Fruit fly (Drosophila melanogaster) whole organism, wandering third instar larva: ENCODE data around the gene CG16717.

Experiments used
- Abd-B ChIP-seq: fragments of >200 bp; optimal IDR thresholded peaks from 2 replicates; lab custom pipeline; 2017; ENCODE audit warnings: missing biosample characterization, missing genetic modification characterization
- CG32264 ChIP-seq: fragments of 200-800 bp; sonication (Bioruptor generic); optimal IDR thresholded peaks from 2 replicates; lab custom pipeline; 2016; ENCODE audit warnings: missing biosample characterization, missing genetic modification characterization
- CG9705 ChIP-seq: fragments of 200-800 bp; sonication (Bioruptor generic); optimal IDR thresholded peaks from 2 replicates; lab custom pipeline; 2018; ENCODE audit warnings: missing biosample characterization, mild to moderate bottlenecking, missing genetic modification characterization
- CrebA ChIP-seq: fragments of 200-800 bp; sonication (Bioruptor generic); optimal IDR thresholded peaks from 2 replicates; lab custom pipeline; 2016; ENCODE audit warnings: missing biosample characterization, mild to moderate bottlenecking, missing genetic modification characterization, borderline replicate concordance
- Dfd ChIP-seq: fragments of >200 bp; optimal IDR thresholded peaks from 2 replicates; lab custom pipeline; 2017; ENCODE audit warnings: missing biosample characterization, missing genetic modification characterization
- Dif ChIP-seq: fragments of 200-275, 200-300 bp; sonication (Bioruptor generic); optimal IDR thresholded peaks from 2 replicates; lab custom pipeline; 2018; ENCODE audit warnings: missing biosample characterization, missing genetic modification characterization; ENCODE audit not compliant: partially characterized antibody
- GATAd ChIP-seq: sonication (Bioruptor generic); optimal IDR thresholded peaks from 2 replicates; lab custom pipeline; 2016; ENCODE audit warnings: missing biosample characterization, missing genetic modification characterization
- HLH106 ChIP-seq: fragments of 200-800 bp; optimal IDR thresholded peaks from 3 replicates; lab custom pipeline; 2019; ENCODE audit warnings: missing biosample characterization, mild to moderate bottlenecking, missing genetic modification characterization, moderate library complexity
- Hr78 ChIP-seq: fragments of >200 bp; optimal IDR thresholded peaks from 2 replicates; lab custom pipeline; 2017; ENCODE audit warnings: missing biosample characterization, missing genetic modification characterization
- Hr83 ChIP-seq: fragments of 200-300 bp; sonication (Bioruptor generic); optimal IDR thresholded peaks from 2 replicates; lab custom pipeline; 2016; ENCODE audit warnings: missing biosample characterization, mild to moderate bottlenecking, missing genetic modification characterization, moderate library complexity; ENCODE audit not compliant: poor library complexity, severe bottlenecking
- Jra ChIP-seq: sonication (Bioruptor generic); optimal IDR thresholded peaks from 2 replicates; lab custom pipeline; 2016; ENCODE audit warnings: missing biosample characterization, missing genetic modification characterization
- Mio ChIP-seq: sonication (Bioruptor generic); optimal IDR thresholded peaks from 2 replicates; lab custom pipeline; 2016; ENCODE audit warnings: missing biosample characterization, missing genetic modification characterization
- Myc ChIP-seq: fragments of >200 bp; optimal IDR thresholded peaks from 2 replicates; lab custom pipeline; 2017
- N ChIP-seq: fragments of >200 bp; optimal IDR thresholded peaks from 2 replicates; lab custom pipeline; 2018; ENCODE audit warnings: missing biosample characterization, missing external identifiers, missing genetic modification characterization
- Rel ChIP-seq, 2 experiments: fragments of 200-800 bp; sonication (Bioruptor generic) in 1 of 2; optimal IDR thresholded peaks; 2 replicates in 1 of 2; 3 replicates in 1 of 2; lab custom pipeline; 2016 to 2019; ENCODE audit warnings: mild to moderate bottlenecking in 2 of 2, missing biosample characterization in 2 of 2, missing genetic modification characterization in 2 of 2, moderate library complexity in 1 of 2
- Sp1 ChIP-seq: fragments of 200-800 bp; sonication (Bioruptor generic); optimal IDR thresholded peaks from 3 replicates; lab custom pipeline; 2019; ENCODE audit warnings: missing biosample characterization, mild to moderate bottlenecking, missing genetic modification characterization, moderate library complexity
- Vsx2 ChIP-seq: fragments of 200-300, 225-300 bp; sonication (Bioruptor generic); optimal IDR thresholded peaks from 2 replicates; lab custom pipeline; 2018; ENCODE audit warnings: missing biosample characterization, missing genetic modification characterization; ENCODE audit not compliant: partially characterized antibody
- br ChIP-seq: fragments of 200-800 bp; sonication (Bioruptor generic); optimal IDR thresholded peaks from 2 replicates; lab custom pipeline; 2016; ENCODE audit warnings: missing biosample characterization, missing genetic modification characterization
- brk ChIP-seq: fragments of 200-800 bp; sonication (Bioruptor generic); optimal IDR thresholded peaks from 2 replicates; lab custom pipeline; 2016; ENCODE audit warnings: missing biosample characterization, mild to moderate bottlenecking, missing genetic modification characterization
- dl ChIP-seq, 2 experiments: fragments of 175-275, 200-275 bp in 1 of 2; fragments of 200-275 bp in 1 of 2; sonication (Bioruptor generic); optimal IDR thresholded peaks; lab custom pipeline; 2018; ENCODE audit warnings: mild to moderate bottlenecking in 2 of 2, missing biosample characterization in 2 of 2, missing genetic modification characterization in 2 of 2, moderate library complexity in 2 of 2; ENCODE audit not compliant: partially characterized antibody in 2 of 2, insufficient read depth in 1 of 2
- dmrt93B ChIP-seq: fragments of 200-800 bp; sonication (Bioruptor generic); optimal IDR thresholded peaks from 2 replicates; lab custom pipeline; 2018; ENCODE audit warnings: missing biosample characterization, mild to moderate bottlenecking, missing genetic modification characterization
- dsf ChIP-seq: sonication (Bioruptor generic); optimal IDR thresholded peaks from 2 replicates; lab custom pipeline; 2016; ENCODE audit warnings: missing biosample characterization, missing genetic modification characterization, borderline replicate concordance
- ey ChIP-seq: fragments of 200-800 bp; sonication (Bioruptor generic); optimal IDR thresholded peaks from 2 replicates; lab custom pipeline; 2016; ENCODE audit warnings: missing biosample characterization, missing genetic modification characterization
- fru ChIP-seq: fragments of 200-800 bp; sonication (Bioruptor generic); optimal IDR thresholded peaks from 3 replicates; lab custom pipeline; 2016; ENCODE audit warnings: missing biosample characterization, mild to moderate bottlenecking, missing genetic modification characterization
- h ChIP-seq: fragments of 200-800 bp; sonication (Bioruptor generic); optimal IDR thresholded peaks from 3 replicates; lab custom pipeline; 2016; ENCODE audit warnings: missing biosample characterization, mild to moderate bottlenecking, missing genetic modification characterization
- jim ChIP-seq: fragments of 175-275, 200-325 bp; sonication (Bioruptor generic); optimal IDR thresholded peaks from 2 replicates; lab custom pipeline; 2016; ENCODE audit warnings: missing biosample characterization, mild to moderate bottlenecking, missing genetic modification characterization
- psq ChIP-seq: fragments of 200-800 bp; sonication (Bioruptor generic); optimal IDR thresholded peaks from 3 replicates; lab custom pipeline; 2017; ENCODE audit warnings: missing biosample characterization, mild to moderate bottlenecking, missing genetic modification characterization, moderate library complexity
- rgr ChIP-seq: fragments of 200-800 bp; sonication (Bioruptor generic); optimal IDR thresholded peaks from 3 replicates; lab custom pipeline; 2016; ENCODE audit warnings: missing biosample characterization, mild to moderate bottlenecking, missing genetic modification characterization
- sage ChIP-seq: fragments of 200-800 bp; sonication (Bioruptor generic); optimal IDR thresholded peaks from 2 replicates; lab custom pipeline; 2016; ENCODE audit warnings: missing biosample characterization, mild to moderate bottlenecking, missing genetic modification characterization
- sv ChIP-seq: fragments of 200-800 bp; sonication (Bioruptor generic); optimal IDR thresholded peaks from 3 replicates; lab custom pipeline; 2016; ENCODE audit warnings: missing biosample characterization, missing genetic modification characterization
- usp ChIP-seq: fragments of >200 bp; optimal IDR thresholded peaks from 2 replicates; lab custom pipeline; 2017; ENCODE audit warnings: missing biosample characterization, missing genetic modification characterization
- woc ChIP-seq: sonication (Bioruptor generic); optimal IDR thresholded peaks from 2 replicates; lab custom pipeline; 2016; ENCODE audit warnings: missing biosample characterization, mild to moderate bottlenecking, missing genetic modification characterization

CG16717 gene

DNA sequence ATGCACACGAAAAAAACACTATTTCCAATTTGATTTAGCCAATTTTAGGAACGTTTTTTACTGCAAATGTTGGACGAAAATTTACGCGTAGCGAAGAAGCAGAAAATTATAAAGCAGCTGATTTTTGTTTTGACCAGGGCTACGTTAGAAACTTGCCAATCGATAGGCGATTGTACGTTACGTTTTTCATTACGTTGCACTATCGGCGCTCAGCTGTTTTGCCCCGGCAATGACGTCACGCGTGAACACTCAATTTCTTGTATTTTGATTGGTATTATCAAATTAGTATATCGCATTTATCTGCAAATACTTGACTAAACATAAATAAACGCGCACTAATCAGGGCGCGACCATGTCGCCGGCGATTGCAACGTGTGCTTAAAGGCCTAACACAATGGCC, at the start of gene CG16717, which contains the start of gene fry:
Gene CG16717, plus strand, starts transcription at position 208 of the 400 bp plus-strand sequence.
Gene fry, minus strand, starts transcription at position 110 of the 400 bp plus-strand sequence.
- TF ChIP-seq sage (peak; percentile 38), CG32264 (GFP tag; lab: Kevin White, UChicago) (no peak)

DNA sequence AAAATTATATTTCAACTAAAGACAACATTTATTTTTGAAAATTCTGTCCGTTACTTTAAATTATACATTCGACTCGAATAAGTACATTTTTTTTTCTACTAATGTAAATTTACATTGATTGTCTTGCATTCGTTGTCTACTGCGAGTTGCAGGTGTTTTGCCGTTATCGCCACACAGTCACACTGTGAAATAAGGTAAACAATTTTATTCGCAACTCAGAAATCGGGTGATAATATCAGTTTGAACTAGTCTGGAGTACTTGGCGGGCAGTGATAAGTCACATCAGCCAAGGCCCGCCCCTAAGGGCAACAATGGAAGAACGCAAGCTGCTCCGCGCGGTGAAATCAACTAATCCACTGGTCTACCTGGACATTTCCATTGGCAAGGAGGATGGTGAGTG, 49.1 kb upstream of the CG16717 start:
- TF ChIP-seq h (GFP tag; lab: Kevin White, UChicago) (no peak), dl (GFP tag; optimal IDR thresholded peaks at IDR 0.05; lab: Kevin White, UChicago; ENCODE audit: insufficient read depth in 1 of 2, partially characterized antibody in 2 of 2) (no peak), usp (GFP tag; lab: Kevin White, UChicago) (no peak), Rel (GFP tag; optimal IDR thresholded peaks at IDR 0.05; lab: Kevin White, UChicago) (no peak), Rel (tag; optimal IDR thresholded peaks at IDR 0.05; lab: Kevin White, UChicago) (no peak), rgr (no peak), Hr78 (GFP tag; lab: Kevin White, UChicago) (no peak), jim (no peak), brk (GFP tag; lab: Kevin White, UChicago) (no peak), Hr83 (GFP tag; lab: Kevin White, UChicago) (no peak), CG9705 (no peak), psq (GFP tag; lab: Kevin White, UChicago) (no peak), CrebA (GFP tag; lab: Kevin White, UChicago) (no peak), sv (GFP tag; lab: Kevin White, UChicago) (no peak), Vsx2 (GFP tag; lab: Kevin White, UChicago) (no peak), Sp1 (GFP tag; lab: Kevin White, UChicago) (no peak), Myc (lab: Kevin White, UChicago) (no peak), dmrt93B (GFP tag; lab: Kevin White, UChicago) (no peak), sage (no peak), Dif (GFP tag; lab: Kevin White, UChicago) (no peak), Abd-B (no peak)
- TF ChIP-seq, all 38 proteins: peak for 0

DNA sequence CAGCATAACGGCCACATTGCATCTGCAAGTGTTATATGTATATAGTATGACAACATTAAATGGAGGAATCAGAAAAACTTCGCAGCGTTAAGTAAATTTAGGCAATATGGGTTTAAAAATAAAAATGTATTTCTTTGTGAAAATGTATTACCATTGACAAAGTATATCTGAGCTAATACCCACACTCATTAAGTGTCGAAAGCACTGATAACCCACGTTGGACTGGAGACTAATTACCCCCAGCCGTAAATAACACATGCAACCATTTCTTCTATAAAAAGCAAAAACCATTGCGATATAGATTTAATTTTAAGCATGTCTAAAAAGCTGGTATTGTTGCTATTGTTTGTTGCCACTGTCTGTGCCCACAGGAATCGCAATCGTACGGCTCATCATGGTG, 41.2 kb upstream of the CG16717 start, which contains the start of gene CG8329:
Gene CG8329, plus strand, starts transcription at position 301 of the 400 bp plus-strand sequence.
- TF ChIP-seq Rel (GFP tag; optimal IDR thresholded peaks at IDR 0.05; lab: Kevin White, UChicago) (no peak), Rel (tag; optimal IDR thresholded peaks at IDR 0.05; lab: Kevin White, UChicago) (no peak), Jra (GFP tag; lab: Kevin White, UChicago) (no peak), CrebA (GFP tag; lab: Kevin White, UChicago) (no peak), Dfd (no peak), rgr (no peak), Myc (lab: Kevin White, UChicago) (no peak), fru (GFP tag; lab: Kevin White, UChicago) (no peak), br (GFP tag; lab: Kevin White, UChicago) (no peak), dl (GFP tag; optimal IDR thresholded peaks at IDR 0.05; lab: Kevin White, UChicago; ENCODE audit: insufficient read depth in 1 of 2, partially characterized antibody in 2 of 2) (no peak), h (GFP tag; lab: Kevin White, UChicago) (no peak), usp (GFP tag; lab: Kevin White, UChicago) (no peak), N (no peak), GATAd (GFP tag; lab: Kevin White, UChicago) (no peak)

DNA sequence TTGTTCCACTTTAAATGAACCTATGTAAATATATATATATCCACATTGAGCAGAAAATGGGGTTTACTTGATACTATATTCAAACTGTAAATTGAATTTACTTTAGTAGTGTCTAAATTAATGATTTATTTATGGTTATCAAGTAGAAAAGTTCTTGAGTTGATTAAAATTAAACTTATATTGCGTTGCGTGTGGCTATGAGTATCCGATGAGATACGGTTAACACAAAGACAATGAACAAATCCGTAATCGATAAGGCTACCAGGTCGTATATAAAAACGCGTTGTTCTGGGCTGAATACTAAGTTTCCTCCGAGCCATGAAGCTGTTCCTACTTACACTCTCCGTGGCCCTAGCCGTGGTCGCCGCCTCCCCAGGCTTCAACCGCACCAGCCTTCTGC, 40.0 kb upstream of the CG16717 start, which contains the start of gene CG18179:
Gene CG18179, plus strand, starts transcription at position 301 of the 400 bp plus-strand sequence.
- TF ChIP-seq Mio (GFP tag; lab: Kevin White, UChicago) (no peak), fru (GFP tag; lab: Kevin White, UChicago) (no peak), Rel (GFP tag; optimal IDR thresholded peaks at IDR 0.05; lab: Kevin White, UChicago) (no peak), Rel (tag; optimal IDR thresholded peaks at IDR 0.05; lab: Kevin White, UChicago) (no peak), Sp1 (GFP tag; lab: Kevin White, UChicago) (no peak), CrebA (GFP tag; lab: Kevin White, UChicago) (no peak), dl (GFP tag; optimal IDR thresholded peaks at IDR 0.05; lab: Kevin White, UChicago; ENCODE audit: insufficient read depth in 1 of 2, partially characterized antibody in 2 of 2) (no peak), woc (no peak), Hr78 (GFP tag; lab: Kevin White, UChicago) (no peak), dsf (GFP tag; lab: Kevin White, UChicago) (no peak), N (no peak), dmrt93B (GFP tag; lab: Kevin White, UChicago) (no peak), Myc (lab: Kevin White, UChicago) (no peak), HLH106 (tag; lab: Kevin White, UChicago) (no peak), Vsx2 (GFP tag; lab: Kevin White, UChicago) (no peak), rgr (no peak), ey (GFP tag; lab: Kevin White, UChicago) (no peak)
